Worm (Caenorhabditis elegans) whole organism, L4 larva: ENCODE measurements around the gene spp-21.
A peak's percentile ranks its signal among the peaks of the same experiment; 100 is the strongest.

Experiments
- D1046.2 ChIP-seq: fragments of 200-800 bp; sonication (Bioruptor generic); IDR thresholded peaks from 2 replicates; pipeline ENCODE4 v1.3.6; 2022; ENCODE audit warnings: missing genetic modification characterization, missing compliant biosample characterization
- T26A8.4 ChIP-seq: fragments of 200-800 bp; sonication (Bioruptor generic); IDR thresholded peaks from 2 replicates; pipeline ENCODE4 v1.3.6; 2022; ENCODE audit warnings: missing genetic modification characterization, missing compliant biosample characterization
- Y105C5A.15 ChIP-seq: fragments of 200-800 bp; sonication (Bioruptor generic); IDR thresholded peaks from 2 replicates; pipeline ENCODE4 v1.3.6; 2022; ENCODE audit warnings: missing genetic modification characterization, missing compliant biosample characterization
- Y5F2A.4 ChIP-seq: fragments of 200-800 bp; sonication (Bioruptor generic); optimal IDR thresholded peaks from 2 replicates; lab custom pipeline; 2018; ENCODE audit warnings: mild to moderate bottlenecking, missing genetic modification characterization, missing compliant biosample characterization
- Y75B8A.6 ChIP-seq: fragments of 200-800 bp; sonication (Bioruptor generic); IDR thresholded peaks from 2 replicates; pipeline ENCODE4 v1.3.6; 2022; ENCODE audit warnings: missing genetic modification reagents, missing genetic modification characterization, missing compliant biosample characterization
- ZK337.2 ChIP-seq: fragments of 200-800 bp; sonication (Bioruptor generic); IDR thresholded peaks from 2 replicates; pipeline ENCODE4 v1.3.6; 2022; ENCODE audit warnings: missing genetic modification reagents, missing genetic modification characterization, missing compliant biosample characterization
- ZK546.5 ChIP-seq, 2 experiments: sonication (generic microtip); optimal IDR thresholded peaks; 2 replicates each; lab custom pipeline; 2017; ENCODE audit warnings: missing biosample characterization in 2 of 2, missing genetic modification characterization in 2 of 2
- attf-4 ChIP-seq: sonication (generic microtip); optimal IDR thresholded peaks from 3 replicates; lab custom pipeline; 2017; ENCODE audit warnings: missing biosample characterization, missing genetic modification characterization
- ceh-28 ChIP-seq: fragments of 150-350 bp; optimal IDR thresholded peaks from 2 replicates; lab custom pipeline; 2014; ENCODE audit warnings: missing biosample characterization, missing genetic modification reagents, missing genetic modification characterization
- ceh-62 ChIP-seq: sonication (generic microtip); optimal IDR thresholded peaks from 2 replicates; lab custom pipeline; 2017; ENCODE audit warnings: missing biosample characterization, missing genetic modification characterization
- ctbp-1 ChIP-seq: fragments of 200-800 bp; sonication (Bioruptor generic); IDR thresholded peaks from 2 replicates; pipeline ENCODE4 v1.3.6; 2022; ENCODE audit warnings: missing genetic modification reagents, missing genetic modification characterization, missing compliant biosample characterization
- daf-16 ChIP-seq, 3 experiments: sonication (generic microtip); optimal IDR thresholded peaks; 2 replicates each; lab custom pipeline; 2016 to 2017; ENCODE audit warnings: missing genetic modification characterization in 3 of 3, missing genetic modification reagents in 3 of 3, mild to moderate bottlenecking in 2 of 3, missing compliant biosample characterization in 2 of 3, missing biosample characterization in 1 of 3, moderate library complexity in 1 of 3
- daf-8 ChIP-seq: fragments of 200-800 bp; sonication (Bioruptor generic); IDR thresholded peaks from 2 replicates; pipeline ENCODE4 v1.3.6; 2022; ENCODE audit warnings: missing genetic modification characterization, missing compliant biosample characterization
- dmd-6 ChIP-seq: fragments of 200-800 bp; sonication (Bioruptor generic); IDR thresholded peaks from 2 replicates; pipeline ENCODE4 v1.3.6; 2022; ENCODE audit warnings: missing genetic modification reagents, missing genetic modification characterization, missing compliant biosample characterization
- dpl-1 ChIP-seq: fragments of 150-350 bp; optimal IDR thresholded peaks from 2 replicates; lab custom pipeline; 2014; ENCODE audit warnings: missing biosample characterization, missing genetic modification reagents, missing genetic modification characterization
- egl-27 ChIP-seq: sonication (generic microtip); optimal IDR thresholded peaks from 3 replicates; lab custom pipeline; 2017; ENCODE audit warnings: missing biosample characterization, missing genetic modification reagents, missing genetic modification characterization
- egl-43 ChIP-seq: fragments of 200-800 bp; sonication (Bioruptor generic); IDR thresholded peaks from 2 replicates; pipeline ENCODE4 v1.3.6; 2022; ENCODE audit warnings: missing genetic modification reagents, missing genetic modification characterization, missing compliant biosample characterization
- hlh-11 ChIP-seq: fragments of 200-800 bp; sonication (Bioruptor generic); optimal IDR thresholded peaks from 2 replicates; lab custom pipeline; 2018; ENCODE audit warnings: mild to moderate bottlenecking, missing genetic modification characterization, missing compliant biosample characterization
- hlh-30 ChIP-seq: sonication (generic microtip); optimal IDR thresholded peaks from 2 replicates; lab custom pipeline; 2017; ENCODE audit warnings: antibody characterized with exemption, mild to moderate bottlenecking, missing genetic modification characterization, missing compliant biosample characterization; ENCODE audit not compliant: insufficient read depth
- hmg-1.1 ChIP-seq: fragments of 200-800 bp; sonication (Bioruptor generic); IDR thresholded peaks from 2 replicates; pipeline ENCODE4 v1.3.6; 2022; ENCODE audit warnings: missing genetic modification reagents, missing genetic modification characterization, missing compliant biosample characterization
- jun-1 ChIP-seq: fragments of 150-350 bp; optimal IDR thresholded peaks from 2 replicates; lab custom pipeline; 2014; ENCODE audit warnings: missing biosample characterization, missing genetic modification reagents, missing genetic modification characterization
- lin-1 ChIP-seq: fragments of 200-800 bp; sonication (Bioruptor generic); IDR thresholded peaks from 2 replicates; pipeline ENCODE4 v1.3.6; 2022; ENCODE audit warnings: missing genetic modification reagents, missing genetic modification characterization, missing compliant biosample characterization
- lin-29 ChIP-seq: fragments of 200-800 bp; sonication (Bioruptor generic); IDR thresholded peaks from 2 replicates; pipeline ENCODE4 v1.3.6; 2022; ENCODE audit warnings: missing genetic modification reagents, missing genetic modification characterization, missing compliant biosample characterization
- lin-38 ChIP-seq: fragments of 200-800 bp; sonication (Bioruptor generic); IDR thresholded peaks from 2 replicates; pipeline ENCODE4 v1.3.6; 2022; ENCODE audit warnings: missing genetic modification reagents, missing genetic modification characterization, missing compliant biosample characterization
- lsy-2 ChIP-seq, 2 experiments: fragments of 150-350 bp in 1 of 2; sonication (generic microtip) in 1 of 2; optimal IDR thresholded peaks; 2 replicates each; lab custom pipeline; 2014 to 2017; ENCODE audit warnings: missing biosample characterization in 2 of 2, missing genetic modification characterization in 2 of 2
- madf-5 ChIP-seq, 2 experiments: fragments of 200-800 bp; sonication (Bioruptor generic); IDR thresholded peaks; 2 replicates each; pipeline ENCODE4 v1.3.6; 2022; ENCODE audit warnings: missing compliant biosample characterization in 2 of 2, missing genetic modification characterization in 2 of 2
- madf-9 ChIP-seq: fragments of 200-800 bp; sonication (Bioruptor generic); conservative IDR thresholded peaks from 2 replicates; pipeline ENCODE4 v1.3.6; 2022; ENCODE audit warnings: missing genetic modification reagents, missing genetic modification characterization, missing compliant biosample characterization
- mdl-1 ChIP-seq, 2 experiments: fragments of 150-350 bp in 1 of 2; sonication (generic microtip) in 1 of 2; optimal IDR thresholded peaks; 2 replicates each; lab custom pipeline; 2014 to 2017; ENCODE audit warnings: missing biosample characterization in 2 of 2, missing genetic modification characterization in 2 of 2
- mep-1 ChIP-seq: fragments of 150-350 bp; sonication (generic microtip); optimal IDR thresholded peaks from 3 replicates; lab custom pipeline; 2014; ENCODE audit warnings: missing biosample characterization, missing genetic modification characterization
- mes-2 ChIP-seq: sonication (generic microtip); optimal IDR thresholded peaks from 2 replicates; lab custom pipeline; 2016; ENCODE audit warnings: missing genotype, mild to moderate bottlenecking, missing genetic modification characterization, missing compliant biosample characterization; ENCODE audit not compliant: poor library complexity, severe bottlenecking
- mxl-2 ChIP-seq: fragments of 200-800 bp; sonication (Bioruptor generic); conservative IDR thresholded peaks from 2 replicates; pipeline ENCODE4 v1.3.6; 2022; ENCODE audit warnings: missing genetic modification reagents, missing genetic modification characterization, missing compliant biosample characterization
- nhr-102 ChIP-seq: sonication (generic microtip); optimal IDR thresholded peaks from 2 replicates; lab custom pipeline; 2016; ENCODE audit warnings: mild to moderate bottlenecking, missing genetic modification characterization, moderate library complexity, missing compliant biosample characterization
- nhr-11 ChIP-seq: fragments of 150-350 bp; optimal IDR thresholded peaks from 2 replicates; lab custom pipeline; 2014; ENCODE audit warnings: missing biosample characterization, missing genetic modification characterization
- nhr-111 ChIP-seq: fragments of 200-800 bp; sonication (Bioruptor generic); optimal IDR thresholded peaks from 2 replicates; lab custom pipeline; 2018; ENCODE audit warnings: mild to moderate bottlenecking, missing genetic modification characterization, missing compliant biosample characterization
- nhr-25 ChIP-seq: sonication (generic microtip); optimal IDR thresholded peaks from 2 replicates; lab custom pipeline; 2017; ENCODE audit warnings: missing genetic modification characterization, mild to moderate bottlenecking, missing compliant biosample characterization, antibody characterized with exemption, moderate library complexity, borderline replicate concordance; ENCODE audit not compliant: insufficient read depth
- nhr-41 ChIP-seq: fragments of 200-800 bp; sonication (Bioruptor generic); IDR thresholded peaks from 2 replicates; pipeline ENCODE4 v1.3.6; 2022; ENCODE audit warnings: missing genetic modification reagents, missing genetic modification characterization, missing compliant biosample characterization
- nhr-6 ChIP-seq: fragments of 150-350 bp; optimal IDR thresholded peaks from 2 replicates; lab custom pipeline; 2014; ENCODE audit warnings: missing biosample characterization, missing genetic modification characterization
- pha-4 ChIP-seq, 2 experiments: fragments of 150-350 bp in 1 of 2; fragments of 200-800 bp in 1 of 2; sonication (Bioruptor generic) in 1 of 2; IDR thresholded peaks in 1 of 2; optimal IDR thresholded peaks in 1 of 2; 2 replicates each; pipeline versions ENCODE4 v1.3.6 to Lab custom; 2014 to 2022; ENCODE audit warnings: missing genetic modification characterization in 2 of 2, missing genetic modification reagents in 2 of 2, missing biosample characterization in 1 of 2, missing compliant biosample characterization in 1 of 2
- rbr-2 ChIP-seq: sonication (generic microtip); optimal IDR thresholded peaks from 2 replicates; lab custom pipeline; 2016; ENCODE audit warnings: missing genotype, missing genetic modification characterization, missing compliant biosample characterization
- sdz-12 ChIP-seq: fragments of 200-800 bp; sonication (Bioruptor generic); optimal IDR thresholded peaks from 2 replicates; lab custom pipeline; 2018; ENCODE audit warnings: mild to moderate bottlenecking, missing genetic modification characterization, missing compliant biosample characterization
- set-16 ChIP-seq: fragments of 200-800 bp; sonication (Bioruptor generic); IDR thresholded peaks from 2 replicates; pipeline ENCODE4 v1.3.6; 2022; ENCODE audit warnings: missing genetic modification reagents, missing genetic modification characterization, missing compliant biosample characterization
- snpc-1.2 ChIP-seq: fragments of 200-800 bp; sonication (Bioruptor generic); IDR thresholded peaks from 2 replicates; pipeline ENCODE4 v1.3.6; 2022; ENCODE audit warnings: missing genetic modification reagents, missing genetic modification characterization, missing compliant biosample characterization
- snpc-4 ChIP-seq: fragments of 150-350 bp; optimal IDR thresholded peaks from 2 replicates; lab custom pipeline; 2014; ENCODE audit warnings: missing biosample characterization, missing genetic modification characterization
- spr-1 ChIP-seq: sonication (generic microtip); optimal IDR thresholded peaks from 2 replicates; lab custom pipeline; 2016; ENCODE audit warnings: mild to moderate bottlenecking, missing genetic modification characterization, missing compliant biosample characterization
- tra-1 ChIP-seq: fragments of 200-800 bp; sonication (Bioruptor generic); IDR thresholded peaks from 2 replicates; pipeline ENCODE4 v1.3.6; 2022; ENCODE audit warnings: missing genetic modification reagents, missing genetic modification characterization, missing compliant biosample characterization
- vab-7 ChIP-seq: fragments of 200-800 bp; sonication (Bioruptor generic); IDR thresholded peaks from 2 replicates; pipeline ENCODE4 v1.3.6; 2022; ENCODE audit warnings: missing genetic modification reagents, missing genetic modification characterization, missing compliant biosample characterization
- zfp-2 ChIP-seq: sonication (generic microtip); optimal IDR thresholded peaks from 2 replicates; lab custom pipeline; 2016; ENCODE audit warnings: mild to moderate bottlenecking, missing genetic modification characterization, missing compliant biosample characterization
- ztf-7 ChIP-seq: fragments of 150-350 bp; optimal IDR thresholded peaks from 2 replicates; lab custom pipeline; 2014; ENCODE audit warnings: missing biosample characterization, missing genetic modification characterization

spp-21 gene

ce11 chrX:11465215-11465614 is 24.7 kb upstream of the spp-21 start, which contains the start of gene lin-14:
Gene lin-14 (plus strand): TSS chrX:11465560.
- TF ChIP-seq Y105C5A.15 (GFP tag; lab: Robert Waterston, UW) (no peak), ctbp-1 (GFP tag; lab: Robert Waterston, UW) (0 out of 2 replicates have a peak, but pooled peaks have one; percentile 37), T26A8.4 (GFP tag; lab: Robert Waterston, UW) (0 out of 2 replicates have a peak, but pooled peaks have one; percentile 45), sdz-12 (GFP tag; lab: Kevin White, UChicago) (no peak), nhr-11 (tag; lab: Kevin White, UChicago) (peak; percentile 12), lsy-2 (tag; optimal IDR thresholded peaks at IDR 0.05; lab: Kevin White, UChicago) (peak; percentile 9 to 52), snpc-1.2 (GFP tag; lab: Robert Waterston, UW) (no peak), jun-1 (no peak), mes-2 (peak; percentile 44), lin-1 (GFP tag; lab: Robert Waterston, UW) (0 out of 2 replicates have a peak, but pooled peaks have one; percentile 9), hlh-30 (tag; lab: Kevin White, UChicago) (peak; percentile 83), tra-1 (peak; percentile 64; the same call in 1 of the 2 replicates), lin-29 (GFP tag; lab: Robert Waterston, UW) (no peak), ZK546.5 (tag; optimal IDR thresholded peaks at IDR 0.05; lab: Kevin White, UChicago) (no peak), ceh-28 (no peak), zfp-2 (tag; lab: Kevin White, UChicago) (no peak), nhr-6 (tag; lab: Kevin White, UChicago) (no peak), rbr-2 (peak; percentile 54), mxl-2 (no peak), spr-1 (tag; lab: Kevin White, UChicago) (peak; percentile 1), madf-5 (GFP tag; IDR thresholded peaks at IDR 0.05; lab: Robert Waterston, UW) (no peak), nhr-102 (tag; lab: Kevin White, UChicago) (peak; percentile 18), egl-27 (tag; lab: Kevin White, UChicago) (no peak), dpl-1 (GFP tag; lab: Kevin White, UChicago) (peak; percentile 29), daf-8 (GFP tag; lab: Robert Waterston, UW) (no peak), hlh-11 (tag; lab: Kevin White, UChicago) (peak; percentile 89), madf-9 (GFP tag; lab: Robert Waterston, UW) (0 out of 2 replicates have a peak, but pooled peaks have one; percentile 31), vab-7 (no peak), ZK337.2 (GFP tag; lab: Robert Waterston, UW) (no peak), hmg-1.1 (GFP tag; lab: Robert Waterston, UW) (peak; percentile 73), dmd-6 (GFP tag; lab: Robert Waterston, UW) (peak; percentile 45; the same call in 1 of the 2 replicates), snpc-4 (tag; lab: Kevin White, UChicago) (no peak), lin-38 (GFP tag; lab: Robert Waterston, UW) (peak; percentile 16; the same call in 1 of the 2 replicates), nhr-25 (tag; lab: Kevin White, UChicago) (peak; percentile 48), D1046.2 (GFP tag; lab: Robert Waterston, UW) (0 out of 2 replicates have a peak, but pooled peaks have one; percentile 35), nhr-111 (GFP tag; lab: Kevin White, UChicago) (no peak), set-16 (peak; percentile 40; the same call in 1 of the 2 replicates), mdl-1 (tag; optimal IDR thresholded peaks at IDR 0.05; lab: Kevin White, UChicago) (peak; percentile 47 to 69), attf-4 (peak; percentile 49), mep-1 (tag; lab: Kevin White, UChicago) (peak; percentile 71), Y75B8A.6 (no peak), pha-4 (GFP tag; IDR thresholded peaks at IDR 0.05; lab: Robert Waterston, UW) (peak; percentile 64), pha-4 (tag; optimal IDR thresholded peaks at IDR 0.05; lab: Kevin White, UChicago) (peak; percentile 59), egl-43 (GFP tag; lab: Robert Waterston, UW) (0 out of 2 replicates have a peak, but pooled peaks have one; percentile 33), ceh-62 (tag; lab: Kevin White, UChicago) (no peak), daf-16 (GFP tag; optimal IDR thresholded peaks at IDR 0.05; lab: Kevin White, UChicago) (peak in 1 of 2 experiments; percentile 27), daf-16 (tag; optimal IDR thresholded peaks at IDR 0.05; lab: Kevin White, UChicago) (peak; percentile 13), nhr-41 (0 out of 2 replicates have a peak, but pooled peaks have one; percentile 15), ztf-7 (tag; lab: Kevin White, UChicago) (no peak), Y5F2A.4 (GFP tag; lab: Kevin White, UChicago) (no peak)
